Worm (Caenorhabditis elegans): ENCODE data around the gene ZK688.11.

ZK688.11 gene

DNA sequence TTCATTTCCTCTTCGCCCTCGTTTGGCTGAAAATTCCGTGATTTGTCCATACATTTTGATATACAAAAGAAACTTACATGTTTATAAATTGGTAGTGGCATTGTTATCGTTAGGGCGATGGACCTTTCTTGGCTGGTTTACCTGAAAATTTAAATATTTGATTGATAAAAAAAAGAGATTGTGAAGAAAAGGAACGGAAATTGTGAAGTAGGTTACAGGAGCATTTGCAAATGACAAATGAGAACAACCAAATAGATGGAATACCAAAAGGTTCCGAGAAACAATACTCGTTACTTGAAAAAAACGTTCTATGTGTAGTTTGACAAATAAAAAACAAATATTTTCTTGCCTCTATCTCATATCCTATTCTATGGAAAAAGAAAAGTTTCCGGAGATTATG, 41.2 kb downstream of the ZK688.11 start, which contains the start of gene ZK652.8:
Gene ZK652.8 (minus strand): TSS at position 101 of the 400 bp plus-strand sequence.
- TF ChIP-seq hlh-4 (tag; optimal IDR thresholded peaks at IDR 0.05) (no peak), dsc-1 (tag; optimal IDR thresholded peaks at IDR 0.05) (no peak), efl-1 (optimal IDR thresholded peaks at IDR 0.05) (no peak), efl-1 (GFP tag; optimal IDR thresholded peaks at IDR 0.05 in 1 of 2) (no peak), alr-1 (tag; optimal IDR thresholded peaks at IDR 0.05; ENCODE audit: borderline replicate concordance) (no peak)

DNA sequence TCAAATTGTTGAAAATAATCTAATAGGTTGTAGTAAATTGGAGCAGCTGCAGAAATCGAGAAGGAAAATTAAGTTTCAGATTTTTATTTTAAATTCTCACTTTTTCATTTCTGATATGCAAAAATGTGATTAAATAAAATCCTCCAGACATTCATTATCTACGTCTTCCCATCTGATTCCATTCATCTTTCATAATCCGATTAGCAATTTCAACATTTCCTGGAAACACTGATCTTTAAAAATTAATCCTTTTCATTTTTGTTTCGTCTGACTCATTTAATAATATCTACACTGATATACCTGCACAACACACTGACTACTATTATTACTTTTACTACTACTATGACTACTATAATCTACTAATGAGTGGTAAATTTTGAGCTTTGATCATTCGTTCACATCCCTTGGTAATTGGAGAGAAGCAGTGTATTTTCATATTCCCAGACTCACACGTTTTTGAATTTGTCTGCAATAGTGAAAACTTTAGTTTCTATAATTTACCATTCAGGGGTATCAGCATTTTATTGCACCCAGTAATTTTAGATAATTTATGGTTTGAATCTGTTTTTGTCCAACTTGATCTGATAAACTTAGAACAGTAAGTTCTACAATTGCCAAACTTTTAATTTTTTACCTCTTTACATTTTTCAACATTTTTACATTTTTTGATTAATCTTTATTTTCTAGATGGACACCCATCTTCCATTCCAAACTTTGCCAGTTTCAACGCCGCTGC, 45.7 kb downstream of the ZK688.11 start, which contains the start of gene ceh-23:
Gene ceh-23 (plus strand): TSS at position 686 of the 736 bp plus-strand sequence.
- TF ChIP-seq ztf-11 (tag; optimal IDR thresholded peaks at IDR 0.05) (no peak), nhr-85 (tag) (no peak), zip-4 (GFP tag; optimal IDR thresholded peaks at IDR 0.05) (no peak), nhr-76 (tag; optimal IDR thresholded peaks at IDR 0.05) (no peak), tlp-1 (tag; optimal IDR thresholded peaks at IDR 0.05) (no peak), nhr-11 (tag; optimal IDR thresholded peaks at IDR 0.05) (peak; percentile 29), egl-13 (tag; optimal IDR thresholded peaks at IDR 0.05) (peak; percentile 38), pax-3 (tag; optimal IDR thresholded peaks at IDR 0.05) (peak; percentile 76), ceh-8 (GFP tag; optimal IDR thresholded peaks at IDR 0.05) (peak; percentile 43), ztf-4 (tag; optimal IDR thresholded peaks at IDR 0.05) (no peak), nhr-19 (GFP tag; conservative IDR thresholded peaks at IDR 0.05) (no peak), vab-15 (tag; optimal IDR thresholded peaks at IDR 0.05) (no peak), lin-14 (GFP tag; optimal IDR thresholded peaks at IDR 0.05) (no peak), nhr-47 (tag; optimal IDR thresholded peaks at IDR 0.05) (peak; percentile 57), nhr-12 (tag; optimal IDR thresholded peaks at IDR 0.05) (no peak), unc-86 (tag; optimal IDR thresholded peaks at IDR 0.05) (no peak), efl-3 (GFP tag; optimal IDR thresholded peaks at IDR 0.05) (no peak), nhr-20 (tag; optimal IDR thresholded peaks at IDR 0.05) (peak; percentile 16), nhr-71 (tag; optimal IDR thresholded peaks at IDR 0.05) (peak; percentile 38), unc-130 (tag; optimal IDR thresholded peaks at IDR 0.05) (no peak), mdl-1 (tag; optimal IDR thresholded peaks at IDR 0.05) (no peak), xbp-1 (tag; optimal IDR thresholded peaks at IDR 0.05) (no peak), ces-1 (GFP tag; optimal IDR thresholded peaks at IDR 0.05) (no peak), zag-1 (tag; optimal IDR thresholded peaks at IDR 0.05) (no peak), mef-2 (tag; optimal IDR thresholded peaks at IDR 0.05) (no peak), lin-15B (tag; optimal IDR thresholded peaks at IDR 0.05) (no peak), ceh-88 (GFP tag; IDR thresholded peaks at IDR 0.05) (no peak), ceh-90 (tag; optimal IDR thresholded peaks at IDR 0.05) (no peak), nhr-237 (tag; optimal IDR thresholded peaks at IDR 0.05) (no peak), sup-37 (GFP tag; optimal IDR thresholded peaks at IDR 0.05) (no peak), lsy-2 (tag; optimal IDR thresholded peaks at IDR 0.05) (peak in 1 of 2 experiments; percentile 2), fkh-8 (tag; optimal IDR thresholded peaks at IDR 0.05) (peak; percentile 61), grh-1 (GFP tag; IDR thresholded peaks at IDR 0.05) (no peak), irx-1 (tag; optimal IDR thresholded peaks at IDR 0.05) (no peak), jun-1 (tag; optimal IDR thresholded peaks at IDR 0.05) (no peak), egl-27 (tag; optimal IDR thresholded peaks at IDR 0.05) (no peak), lin-39 (tag; optimal IDR thresholded peaks at IDR 0.05) (no peak), unc-30 (tag; optimal IDR thresholded peaks at IDR 0.05) (no peak), dsc-1 (tag; optimal IDR thresholded peaks at IDR 0.05) (peak; percentile 96), lir-3 (tag; optimal IDR thresholded peaks at IDR 0.05; ENCODE audit: poor library complexity) (no peak), swsn-7 (tag; optimal IDR thresholded peaks at IDR 0.05) (no peak), mep-1 (tag; optimal IDR thresholded peaks at IDR 0.05) (no peak), nhr-90 (tag; optimal IDR thresholded peaks at IDR 0.05; ENCODE audit: poor library complexity) (no peak), rnt-1 (tag; optimal IDR thresholded peaks at IDR 0.05) (no peak), fos-1 (tag; optimal IDR thresholded peaks at IDR 0.05) (no peak), sox-4 (tag; optimal IDR thresholded peaks at IDR 0.05) (peak; percentile 14)
